Fruit fly (Drosophila melanogaster): ENCODE measurements around the gene CG10214.

CG10214 gene

DNA sequence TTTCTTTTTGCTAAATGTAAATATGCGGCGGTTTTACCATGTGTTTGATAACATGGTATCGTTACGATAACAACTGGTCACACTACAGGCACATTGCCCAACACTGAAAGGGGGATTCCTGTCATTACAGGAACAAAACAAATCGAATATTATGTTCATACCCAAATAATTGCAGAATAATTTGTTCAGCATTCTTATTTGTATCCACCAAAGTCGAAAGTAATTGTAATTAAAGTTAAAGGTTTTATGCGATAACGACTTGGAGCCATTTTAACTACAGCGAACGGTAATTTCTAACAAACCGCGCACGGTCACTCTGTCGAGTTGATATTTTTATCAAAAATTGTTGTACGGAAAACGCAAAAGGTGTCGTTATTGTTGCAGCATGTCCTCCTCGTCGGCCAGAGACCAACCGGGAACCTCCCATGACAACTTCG lies at the start of gene CG10214, which contains the start of gene CG10375:
TSS of gene CG10214 (minus strand) at position 72 of the 437 bp plus-strand sequence.
TSS of gene CG10375 (plus strand) at position 296 of the 437 bp plus-strand sequence.
- TF ChIP-seq Dfd (GFP tag; optimal IDR thresholded peaks at IDR 0.05) (no peak), dsf (GFP tag; optimal IDR thresholded peaks at IDR 0.05; ENCODE audit: borderline replicate concordance) (no peak), jim (GFP tag; optimal IDR thresholded peaks at IDR 0.05) (no peak), rgr (GFP tag; optimal IDR thresholded peaks at IDR 0.05) (peak; percentile 86), sage (GFP tag; optimal IDR thresholded peaks at IDR 0.05) (no peak), ey (GFP tag; optimal IDR thresholded peaks at IDR 0.05) (peak; percentile 79), Rel (GFP tag; optimal IDR thresholded peaks at IDR 0.05) (no peak), Rel (tag; optimal IDR thresholded peaks at IDR 0.05) (peak; percentile 95), Dif (GFP tag; optimal IDR thresholded peaks at IDR 0.05; ENCODE audit: partially characterized antibody) (no peak), dmrt93B (GFP tag; optimal IDR thresholded peaks at IDR 0.05) (peak; percentile 26), OdsH (GFP tag; optimal IDR thresholded peaks at IDR 0.05) (peak; percentile 68), psq (GFP tag; optimal IDR thresholded peaks at IDR 0.05) (peak; percentile 51), CG9705 (GFP tag; optimal IDR thresholded peaks at IDR 0.05) (peak; percentile 51), GATAd (GFP tag; optimal IDR thresholded peaks at IDR 0.05) (peak; percentile 22), CrebA (GFP tag; optimal IDR thresholded peaks at IDR 0.05; ENCODE audit: borderline replicate concordance) (no peak), HLH106 (tag; optimal IDR thresholded peaks at IDR 0.05) (peak; percentile 68), Abd-B (GFP tag; optimal IDR thresholded peaks at IDR 0.05) (no peak), Myc (optimal IDR thresholded peaks at IDR 0.05) (peak; percentile 62), Jra (GFP tag; optimal IDR thresholded peaks at IDR 0.05) (peak; percentile 67), br (GFP tag; optimal IDR thresholded peaks at IDR 0.05) (peak; percentile 66), sv (GFP tag; optimal IDR thresholded peaks at IDR 0.05) (peak; percentile 75), pan (optimal IDR thresholded peaks at IDR 0.05) (no peak), Hnf4 (GFP tag; optimal IDR thresholded peaks at IDR 0.05) (no peak), tai (GFP tag; optimal IDR thresholded peaks at IDR 0.05) (no peak), CG32264 (GFP tag; optimal IDR thresholded peaks at IDR 0.05) (peak; percentile 59), N (GFP tag; optimal IDR thresholded peaks at IDR 0.05) (no peak), fru (GFP tag; optimal IDR thresholded peaks at IDR 0.05) (peak; percentile 75), h (GFP tag; optimal IDR thresholded peaks at IDR 0.05) (peak; percentile 82), foxo (GFP tag; optimal IDR thresholded peaks at IDR 0.05) (peak in 1 of 2 experiments; percentile 86), lola (GFP tag; optimal IDR thresholded peaks at IDR 0.05) (no peak), Sp1 (GFP tag; optimal IDR thresholded peaks at IDR 0.05) (peak; percentile 71), Hr83 (GFP tag; optimal IDR thresholded peaks at IDR 0.05; ENCODE audit: poor library complexity, severe bottlenecking) (peak; percentile 72), Vsx2 (GFP tag; optimal IDR thresholded peaks at IDR 0.05; ENCODE audit: partially characterized antibody) (no peak), usp (GFP tag; optimal IDR thresholded peaks at IDR 0.05) (no peak), woc (GFP tag; optimal IDR thresholded peaks at IDR 0.05) (peak; percentile 53), Hr78 (GFP tag; optimal IDR thresholded peaks at IDR 0.05) (no peak), Mio (GFP tag; optimal IDR thresholded peaks at IDR 0.05) (peak; percentile 21), brk (GFP tag; optimal IDR thresholded peaks at IDR 0.05) (no peak), dl (GFP tag; optimal IDR thresholded peaks at IDR 0.05; ENCODE audit: insufficient read depth in 1 of 2, partially characterized antibody in 2 of 2) (no peak)

- TF ChIP-seq CG9705 (GFP tag; optimal IDR thresholded peaks at IDR 0.05) (peak; percentile 21), Jra (GFP tag; optimal IDR thresholded peaks at IDR 0.05) (no peak)
Observed at dm6 chr3R:23803668-23804067, 36.4 kb upstream of the CG10214 start, which contains the start of gene CG34355. CG34355 (plus strand) TSS chr3R:23803859.

DNA sequence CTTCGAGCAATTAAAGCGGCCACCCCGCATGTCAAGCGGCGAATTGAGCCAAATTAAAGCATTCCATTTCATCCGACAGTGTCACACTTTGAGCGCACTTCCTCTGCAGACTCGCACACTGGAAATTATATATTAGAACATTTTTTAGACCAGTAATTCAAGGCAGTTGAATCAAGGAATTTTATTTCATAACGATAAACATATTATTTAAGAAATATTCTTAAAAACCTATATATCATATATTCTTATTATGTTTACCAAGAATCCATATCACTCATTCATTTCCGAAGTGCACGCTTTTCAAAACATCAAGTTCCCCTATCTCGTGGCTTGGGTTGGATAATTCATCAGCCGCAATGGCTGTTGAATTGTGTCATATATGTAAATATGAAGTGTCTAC lies 24.2 kb upstream of the CG10214 start:
- TF ChIP-seq psq (GFP tag; optimal IDR thresholded peaks at IDR 0.05): peak; percentile 24
- TF ChIP-seq Dfd (GFP tag; optimal IDR thresholded peaks at IDR 0.05): no peak
- TF ChIP-seq Hnf4 (GFP tag; optimal IDR thresholded peaks at IDR 0.05): no peak
- no peak for TF ChIP-seq rgr (GFP tag; optimal IDR thresholded peaks at IDR 0.05)
- TF ChIP-seq OdsH (GFP tag; optimal IDR thresholded peaks at IDR 0.05): peak; percentile 24
- no peak for TF ChIP-seq Abd-B (GFP tag; optimal IDR thresholded peaks at IDR 0.05)
- no peak for TF ChIP-seq woc (GFP tag; optimal IDR thresholded peaks at IDR 0.05)
- no peak for TF ChIP-seq pan (optimal IDR thresholded peaks at IDR 0.05)
- TF ChIP-seq CrebA (GFP tag; optimal IDR thresholded peaks at IDR 0.05; ENCODE audit: borderline replicate concordance): no peak
- TF ChIP-seq CG9705 (GFP tag; optimal IDR thresholded peaks at IDR 0.05): no peak
- no peak for TF ChIP-seq dl (GFP tag; optimal IDR thresholded peaks at IDR 0.05; ENCODE audit: insufficient read depth in 1 of 2, partially characterized antibody in 2 of 2)
- TF ChIP-seq foxo (GFP tag; optimal IDR thresholded peaks at IDR 0.05): no peak
- no peak for TF ChIP-seq jim (GFP tag; optimal IDR thresholded peaks at IDR 0.05)
- no peak for TF ChIP-seq Sp1 (GFP tag; optimal IDR thresholded peaks at IDR 0.05)
- TF ChIP-seq GATAd (GFP tag; optimal IDR thresholded peaks at IDR 0.05): no peak
- TF ChIP-seq CG32264 (GFP tag; optimal IDR thresholded peaks at IDR 0.05): no peak
- no peak for TF ChIP-seq Myc (optimal IDR thresholded peaks at IDR 0.05)

Data from whole organism, wandering third instar larva.